Fruit fly (Drosophila melanogaster) whole organism, embryonic: ENCODE results near the gene P5CDh2.

Source experiments
- Ada2b ChIP-seq: fragments of 200-800 bp; sonication (Bioruptor generic); IDR thresholded peaks from 2 replicates; pipeline ENCODE4 v1.3.6; 2022; ENCODE audit warnings: missing biosample characterization, missing genetic modification characterization
- Aef1 ChIP-seq: fragments of 200-800 bp; sonication (Bioruptor generic); IDR thresholded peaks from 3 replicates; pipeline ENCODE4 v1.3.6; 2022; ENCODE audit warnings: missing biosample characterization, missing genetic modification characterization
- Atf3 ChIP-seq: fragments of 200-800 bp; sonication (Bioruptor generic); optimal IDR thresholded peaks from 3 replicates; lab custom pipeline; 2016; ENCODE audit warnings: missing biosample characterization, missing genetic modification characterization
- Bdp1 ChIP-seq: fragments of 200-800 bp; sonication (Bioruptor generic); optimal IDR thresholded peaks from 3 replicates; lab custom pipeline; 2016; ENCODE audit warnings: missing biosample characterization, missing genetic modification characterization
- Bgb ChIP-seq: fragments of 200-800 bp; sonication (Bioruptor generic); IDR thresholded peaks from 2 replicates; pipeline ENCODE4 v1.3.6; 2022; ENCODE audit warnings: missing biosample characterization, missing genetic modification characterization; ENCODE audit not compliant: partially characterized antibody
- CG10321 ChIP-seq: fragments of 200-800 bp; sonication (Bioruptor generic); IDR thresholded peaks from 2 replicates; pipeline ENCODE4 v1.3.6; 2022; ENCODE audit warnings: missing biosample characterization, missing genetic modification characterization
- CG10979 ChIP-seq: fragments of 200-800 bp; sonication (Bioruptor generic); optimal IDR thresholded peaks from 2 replicates; lab custom pipeline; 2018; ENCODE audit warnings: missing biosample characterization, mild to moderate bottlenecking, missing genetic modification characterization, moderate library complexity
- CG13123 ChIP-seq: fragments of 200-800 bp; sonication (Bioruptor generic); optimal IDR thresholded peaks from 2 replicates; lab custom pipeline; 2016; ENCODE audit warnings: missing biosample characterization, missing genetic modification characterization
- CG14014 ChIP-seq: fragments of 200-800 bp; sonication (Bioruptor generic); IDR thresholded peaks from 2 replicates; pipeline ENCODE4 v1.3.6; 2022; ENCODE audit warnings: missing biosample characterization, missing genetic modification characterization
- CG15011 ChIP-seq: fragments of 200-800 bp; sonication (Bioruptor generic); optimal IDR thresholded peaks from 3 replicates; lab custom pipeline; 2018; ENCODE audit warnings: missing biosample characterization, mild to moderate bottlenecking, missing genetic modification characterization
- CG16779 ChIP-seq: fragments of 200-800 bp; sonication (Bioruptor generic); IDR thresholded peaks from 2 replicates; pipeline ENCODE4 v1.3.6; 2022; ENCODE audit warnings: missing biosample characterization, missing genetic modification characterization
- CG17612 ChIP-seq: fragments of 200-800 bp; sonication (Bioruptor generic); IDR thresholded peaks from 2 replicates; pipeline ENCODE4 v1.3.6; 2022; ENCODE audit warnings: missing biosample characterization, missing genetic modification characterization
- CG18262 ChIP-seq: fragments of 200-800 bp; optimal IDR thresholded peaks from 3 replicates; lab custom pipeline; 2019; ENCODE audit warnings: missing biosample characterization, mild to moderate bottlenecking, missing genetic modification characterization, moderate library complexity
- CG2889 ChIP-seq: fragments of 200-800 bp; sonication (Bioruptor generic); IDR thresholded peaks from 3 replicates; pipeline ENCODE4 v1.3.6; 2022; ENCODE audit warnings: missing biosample characterization, missing genetic modification characterization
- CG32532 ChIP-seq: fragments of 200-800 bp; sonication (Bioruptor generic); IDR thresholded peaks from 2 replicates; pipeline ENCODE4 v1.3.6; 2022; ENCODE audit warnings: missing biosample characterization, missing genetic modification characterization
- CG43689 ChIP-seq: fragments of 200-800 bp; sonication (Bioruptor generic); IDR thresholded peaks from 2 replicates; pipeline ENCODE4 v1.3.6; 2022; ENCODE audit warnings: missing biosample characterization, missing genetic modification characterization
- CG6765 ChIP-seq: fragments of 200-800 bp; sonication (Bioruptor generic); optimal IDR thresholded peaks from 3 replicates; lab custom pipeline; 2017; ENCODE audit warnings: missing biosample characterization, mild to moderate bottlenecking, missing genetic modification characterization
- CG6854 ChIP-seq: fragments of 200-800 bp; sonication (Bioruptor generic); optimal IDR thresholded peaks from 3 replicates; lab custom pipeline; 2017; ENCODE audit warnings: missing biosample characterization, mild to moderate bottlenecking, missing genetic modification characterization
- CG8359 ChIP-seq: fragments of 200-800 bp; sonication (Bioruptor generic); optimal IDR thresholded peaks from 2 replicates; lab custom pipeline; 2017; ENCODE audit warnings: missing biosample characterization, mild to moderate bottlenecking, missing genetic modification characterization, borderline replicate concordance
- Deaf1 ChIP-seq: fragments of 200-800 bp; optimal IDR thresholded peaks from 3 replicates; lab custom pipeline; 2019; ENCODE audit warnings: missing biosample characterization, mild to moderate bottlenecking, missing genetic modification characterization, moderate library complexity
- Eip74EF ChIP-seq, 2 experiments: fragments of 200-800 bp in 1 of 2; fragments of >200 bp in 1 of 2; sonication (Bioruptor generic) in 1 of 2; optimal IDR thresholded peaks; 2 replicates each; lab custom pipeline; 2017 to 2019; ENCODE audit warnings: missing biosample characterization in 2 of 2, missing genetic modification characterization in 2 of 2, mild to moderate bottlenecking in 1 of 2, moderate library complexity in 1 of 2
- Ets97D ChIP-seq: fragments of 200-800 bp; sonication (Bioruptor generic); optimal IDR thresholded peaks from 3 replicates; lab custom pipeline; 2016; ENCODE audit warnings: missing biosample characterization, missing genetic modification characterization
- Fer2 ChIP-seq: fragments of 200-800 bp; sonication (Bioruptor generic); optimal IDR thresholded peaks from 2 replicates; lab custom pipeline; 2018; ENCODE audit warnings: missing biosample characterization, mild to moderate bottlenecking, missing genetic modification characterization, moderate library complexity
- Gsc ChIP-seq: fragments of 200-800 bp; sonication (Bioruptor generic); IDR thresholded peaks from 2 replicates; pipeline ENCODE4 v1.3.6; 2022; ENCODE audit warnings: missing biosample characterization, missing genetic modification characterization
- Hmx ChIP-seq: fragments of 200-800 bp; sonication (Bioruptor generic); optimal IDR thresholded peaks from 2 replicates; lab custom pipeline; 2016; ENCODE audit warnings: missing biosample characterization, missing genetic modification characterization
- Hr78 ChIP-seq, 2 experiments: fragments of 200-800 bp in 1 of 2; fragments of >200 bp in 1 of 2; sonication (Bioruptor generic) in 1 of 2; optimal IDR thresholded peaks; 2 replicates each; lab custom pipeline; 2017 to 2019; ENCODE audit warnings: missing biosample characterization in 2 of 2, missing genetic modification characterization in 2 of 2, mild to moderate bottlenecking in 1 of 2, moderate library complexity in 1 of 2
- Meics ChIP-seq: fragments of 200-800 bp; sonication (Bioruptor generic); optimal IDR thresholded peaks from 2 replicates; lab custom pipeline; 2017; ENCODE audit warnings: missing biosample characterization, mild to moderate bottlenecking, missing genetic modification characterization
- Mes4 ChIP-seq: fragments of 200-800 bp; sonication (Bioruptor generic); optimal IDR thresholded peaks from 2 replicates; lab custom pipeline; 2016; ENCODE audit warnings: missing biosample characterization, missing genetic modification characterization
- Nf-YC ChIP-seq: fragments of 200-800 bp; optimal IDR thresholded peaks from 3 replicates; lab custom pipeline; 2019; ENCODE audit warnings: missing biosample characterization, mild to moderate bottlenecking, missing genetic modification characterization, moderate library complexity
- NfI ChIP-seq: fragments of 200-800 bp; sonication (Bioruptor generic); optimal IDR thresholded peaks from 3 replicates; lab custom pipeline; 2018; ENCODE audit warnings: missing biosample characterization, mild to moderate bottlenecking, missing genetic modification characterization, moderate library complexity
- Opbp ChIP-seq: fragments of 200-800 bp; sonication (Bioruptor generic); IDR thresholded peaks from 3 replicates; pipeline ENCODE4 v1.3.6; 2022; ENCODE audit warnings: missing biosample characterization, missing genetic modification characterization; ENCODE audit not compliant: partially characterized antibody
- ara ChIP-seq: fragments of 200-800 bp; sonication (Bioruptor generic); IDR thresholded peaks from 2 replicates; pipeline ENCODE4 v1.3.6; 2022; ENCODE audit warnings: missing biosample characterization, missing genetic modification characterization
- bbx ChIP-seq: fragments of 200-800 bp; sonication (Bioruptor generic); IDR thresholded peaks from 2 replicates; pipeline ENCODE4 v1.3.6; 2022; ENCODE audit warnings: missing biosample characterization, missing genetic modification characterization; ENCODE audit not compliant: partially characterized antibody
- disco-r ChIP-seq: fragments of 200-800 bp; sonication (Bioruptor generic); optimal IDR thresholded peaks from 2 replicates; lab custom pipeline; 2016; ENCODE audit warnings: missing biosample characterization, missing genetic modification characterization
- fd64A ChIP-seq: fragments of 200-800 bp; sonication (Bioruptor generic); optimal IDR thresholded peaks from 3 replicates; lab custom pipeline; 2018; ENCODE audit warnings: missing biosample characterization, mild to moderate bottlenecking, missing genetic modification characterization
- fd96Cb ChIP-seq: fragments of 200-800 bp; sonication (Bioruptor generic); optimal IDR thresholded peaks from 2 replicates; lab custom pipeline; 2018; ENCODE audit warnings: missing biosample characterization, mild to moderate bottlenecking, missing genetic modification characterization, moderate library complexity
- gce ChIP-seq: fragments of 200-800 bp; sonication (Bioruptor generic); IDR thresholded peaks from 3 replicates; pipeline ENCODE4 v1.3.6; 2022; ENCODE audit warnings: missing biosample characterization, missing genetic modification characterization
- gsb-n ChIP-seq: fragments of 200-800 bp; sonication (Bioruptor generic); optimal IDR thresholded peaks from 3 replicates; lab custom pipeline; 2018; ENCODE audit warnings: missing biosample characterization, mild to moderate bottlenecking, missing genetic modification characterization
- ind ChIP-seq: fragments of 200-800 bp; sonication (Bioruptor generic); optimal IDR thresholded peaks from 3 replicates; lab custom pipeline; 2016; ENCODE audit warnings: missing biosample characterization, missing genetic modification characterization
- jigr1 ChIP-seq: fragments of 200-800 bp; sonication (Bioruptor generic); IDR thresholded peaks from 3 replicates; pipeline ENCODE4 v1.3.6; 2022; ENCODE audit warnings: missing biosample characterization, missing genetic modification characterization
- oc ChIP-seq: fragments of 200-800 bp; sonication (Bioruptor generic); optimal IDR thresholded peaks from 2 replicates; lab custom pipeline; 2018; ENCODE audit warnings: missing biosample characterization, mild to moderate bottlenecking, missing genetic modification characterization, moderate library complexity
- pb ChIP-seq: fragments of 200-800 bp; sonication (Bioruptor generic); optimal IDR thresholded peaks from 3 replicates; lab custom pipeline; 2016; ENCODE audit warnings: missing biosample characterization, missing genetic modification characterization
- sens ChIP-seq: fragments of 200-800 bp; sonication (Bioruptor generic); peaks from one replicate; lab custom pipeline; 2016; ENCODE audit warnings: missing biosample characterization, missing genetic modification characterization
- sima ChIP-seq: fragments of 200-800 bp; sonication (Bioruptor generic); optimal IDR thresholded peaks from 2 replicates; lab custom pipeline; 2016; ENCODE audit warnings: missing biosample characterization, missing genetic modification characterization
- slou ChIP-seq: fragments of 200-800 bp; sonication (Bioruptor generic); optimal IDR thresholded peaks from 3 replicates; lab custom pipeline; 2016; ENCODE audit warnings: missing biosample characterization, missing genetic modification characterization
- sqz ChIP-seq: fragments of 200-800 bp; sonication (Bioruptor generic); optimal IDR thresholded peaks from 3 replicates; lab custom pipeline; 2018; ENCODE audit warnings: missing biosample characterization, mild to moderate bottlenecking, missing genetic modification characterization
- toy ChIP-seq: fragments of 200-800 bp; sonication (Bioruptor generic); IDR thresholded peaks from 2 replicates; pipeline ENCODE4 v1.3.6; 2022; ENCODE audit warnings: missing biosample characterization, missing genetic modification characterization
- vfl ChIP-seq: fragments of 200-800 bp; sonication (Bioruptor generic); optimal IDR thresholded peaks from 2 replicates; lab custom pipeline; 2016; ENCODE audit warnings: missing biosample characterization, missing genetic modification characterization
- vnd ChIP-seq: fragments of 200-800 bp; sonication (Bioruptor generic); IDR thresholded peaks from 3 replicates; pipeline ENCODE4 v1.3.6; 2022; ENCODE audit warnings: missing biosample characterization, missing genetic modification characterization; ENCODE audit not compliant: partially characterized antibody
- vvl ChIP-seq: fragments of 200-800 bp; sonication (Bioruptor generic); IDR thresholded peaks from 2 replicates; pipeline ENCODE4 v1.3.6; 2022; ENCODE audit warnings: missing biosample characterization, missing genetic modification characterization

The P5CDh2 gene

dm6 chr3R:21848271-21848670, 29.5 kb upstream of the P5CDh2 start:
- TF ChIP-seq Opbp (GFP tag; lab: Robert Waterston, UW) (no peak), gce (GFP tag; lab: Robert Waterston, UW) (no peak), vnd (GFP tag; lab: Robert Waterston, UW) (no peak), Ada2b (GFP tag; lab: Robert Waterston, UW) (no peak), CG16779 (0 out of 2 replicates have a peak, but pooled peaks have one; percentile 14), Aef1 (GFP tag; lab: Robert Waterston, UW) (no peak), Eip74EF (GFP tag; optimal IDR thresholded peaks at IDR 0.05; lab: Kevin White, UChicago) (no peak), fd64A (GFP tag; lab: Kevin White, UChicago) (no peak), CG10979 (tag; lab: Kevin White, UChicago) (no peak), Atf3 (GFP tag; lab: Kevin White, UChicago) (no peak), sens (peak; percentile 50)

- TF ChIP-seq Meics, result peak; percentile 66
- no peak; the same call in 1 of the 2 replicates for TF ChIP-seq CG14014 (GFP tag; lab: Robert Waterston, UW)
- TF ChIP-seq CG43689 (GFP tag; lab: Robert Waterston, UW), result no peak
- TF ChIP-seq Gsc (GFP tag; lab: Robert Waterston, UW), result no peak
- no peak for TF ChIP-seq CG6765 (GFP tag; lab: Kevin White, UChicago)
- TF ChIP-seq NfI, result peak; percentile 43
- TF ChIP-seq Bgb, result no peak
- TF ChIP-seq Fer2, result no peak
- TF ChIP-seq Nf-YC, result peak; percentile 43
- peak; percentile 45 for TF ChIP-seq ind (GFP tag; lab: Kevin White, UChicago)
- peak; percentile 52 for TF ChIP-seq vfl
- peak; percentile 28 for TF ChIP-seq CG13123 (GFP tag; lab: Kevin White, UChicago)
- TF ChIP-seq oc (tag; lab: Kevin White, UChicago), result no peak
- no peak for TF ChIP-seq toy (GFP tag; lab: Robert Waterston, UW)
- TF ChIP-seq jigr1 (GFP tag; lab: Robert Waterston, UW), result no peak
- TF ChIP-seq CG15011, result peak; percentile 63
- TF ChIP-seq CG10321 (GFP tag; lab: Robert Waterston, UW), result no peak
- no peak for TF ChIP-seq CG17612 (GFP tag; lab: Robert Waterston, UW)
- TF ChIP-seq disco-r (GFP tag; lab: Kevin White, UChicago), result no peak
- peak; percentile 59 for TF ChIP-seq sqz (GFP tag; lab: Kevin White, UChicago)
- TF ChIP-seq CG8359, result peak; percentile 61
- TF ChIP-seq Ets97D (GFP tag; lab: Kevin White, UChicago), result peak; percentile 37
- peak; percentile 46 for TF ChIP-seq pb
- TF ChIP-seq CG2889 (GFP tag; lab: Robert Waterston, UW), result no peak
- peak; percentile 52 for TF ChIP-seq slou (GFP tag; lab: Kevin White, UChicago)
- peak; percentile 56 for TF ChIP-seq gsb-n (tag; lab: Kevin White, UChicago)
- no peak for TF ChIP-seq CG6854 (GFP tag; lab: Kevin White, UChicago)
- peak; percentile 29 for TF ChIP-seq Deaf1
- TF ChIP-seq CG18262, result peak; percentile 91
- peak; percentile 60; the same call in 1 of the 2 replicates for TF ChIP-seq ara (GFP tag; lab: Robert Waterston, UW)
- peak; percentile 36 for TF ChIP-seq Hmx
- no peak for TF ChIP-seq vvl (GFP tag; lab: Robert Waterston, UW)
- TF ChIP-seq CG32532 (GFP tag; lab: Robert Waterston, UW), result peak; percentile 43; the same call in 1 of the 2 replicates
- no peak for TF ChIP-seq Bdp1 (GFP tag; lab: Kevin White, UChicago)
- TF ChIP-seq Mes4 (GFP tag; lab: Kevin White, UChicago), result peak; percentile 21
- no peak for TF ChIP-seq bbx (GFP tag; lab: Robert Waterston, UW)
- TF ChIP-seq Hr78 (GFP tag; optimal IDR thresholded peaks at IDR 0.05; lab: Kevin White, UChicago), result peak in 1 of 2 experiments; percentile 49
- peak; percentile 74 for TF ChIP-seq fd96Cb (tag; lab: Kevin White, UChicago)
- TF ChIP-seq sima (GFP tag; lab: Kevin White, UChicago), result no peak
These were observed 28.7 kb upstream of the P5CDh2 start for dm6 chr3R:21848987-21849442.
